Worm (Caenorhabditis elegans): ENCODE measurements around the gene str-178.

DNA sequence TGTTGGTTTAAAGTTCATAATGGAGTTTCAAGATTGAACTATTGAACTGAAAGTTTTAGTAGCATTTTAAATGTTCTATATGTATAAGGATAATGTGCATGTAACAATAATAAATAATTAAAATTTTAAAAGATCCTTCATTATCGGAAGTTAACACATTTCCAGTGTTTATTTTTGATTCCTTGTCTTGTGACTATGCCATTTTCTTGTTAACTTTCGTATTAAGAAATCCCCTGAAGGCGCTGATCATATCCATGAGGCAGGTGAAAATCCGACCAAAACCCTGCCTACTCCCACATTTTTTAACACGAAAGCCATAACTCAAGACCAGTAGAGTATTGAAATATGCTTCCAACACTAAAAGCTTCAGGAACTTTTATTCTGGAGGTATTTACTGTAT lies 3.4 kb upstream of the str-178 start, which contains the start of gene R11D1.7:
- TF ChIP-seq him-1 (tag; optimal IDR thresholded peaks at IDR 0.05): no peak
- TF ChIP-seq dao-5 (tag; optimal IDR thresholded peaks at IDR 0.05): no peak
- TF ChIP-seq W03F9.2 (tag; optimal IDR thresholded peaks at IDR 0.05): no peak

Measured in whole organism, L4/young adult.